Fruit fly (Drosophila melanogaster) whole organism, embryonic: Measurements from ENCODE around the gene Tmx3.

Experiments used
- B-H2 ChIP-seq: fragments of 200-800 bp; sonication (Bioruptor generic); optimal IDR thresholded peaks from 2 replicates; lab custom pipeline; 2018; ENCODE audit warnings: missing biosample characterization, mild to moderate bottlenecking, missing genetic modification characterization
- BtbVII ChIP-seq: fragments of 200-800 bp; sonication (Bioruptor generic); optimal IDR thresholded peaks from 3 replicates; lab custom pipeline; 2017; ENCODE audit warnings: missing biosample characterization, mild to moderate bottlenecking, missing genetic modification characterization
- C15 ChIP-seq: fragments of 200-800 bp; sonication (Bioruptor generic); IDR thresholded peaks from 3 replicates; pipeline ENCODE4 v1.3.6; 2022; ENCODE audit warnings: missing biosample characterization, missing genetic modification characterization
- CG1024 ChIP-seq: fragments of 200-800 bp; sonication (Bioruptor generic); IDR thresholded peaks from 2 replicates; pipeline ENCODE4 v1.3.6; 2022; ENCODE audit warnings: missing biosample characterization, missing genetic modification characterization
- CG10267 ChIP-seq: fragments of 200-800 bp; sonication (Bioruptor generic); optimal IDR thresholded peaks from 2 replicates; lab custom pipeline; 2018; ENCODE audit warnings: missing biosample characterization, mild to moderate bottlenecking, missing genetic modification characterization, moderate library complexity
- CG12219 ChIP-seq: fragments of 200-800 bp; sonication (Bioruptor generic); optimal IDR thresholded peaks from 3 replicates; lab custom pipeline; 2018; ENCODE audit warnings: missing biosample characterization, mild to moderate bottlenecking, missing genetic modification characterization
- CG14014 ChIP-seq: fragments of 200-800 bp; sonication (Bioruptor generic); IDR thresholded peaks from 2 replicates; pipeline ENCODE4 v1.3.6; 2022; ENCODE audit warnings: missing biosample characterization, missing genetic modification characterization
- CG14965 ChIP-seq: fragments of 200-800 bp; sonication (Bioruptor generic); optimal IDR thresholded peaks from 2 replicates; lab custom pipeline; 2016; ENCODE audit warnings: missing biosample characterization, missing genetic modification characterization, borderline replicate concordance
- CG15479 ChIP-seq: fragments of 200-800 bp; sonication (Bioruptor generic); optimal IDR thresholded peaks from 3 replicates; lab custom pipeline; 2019; ENCODE audit warnings: missing biosample characterization, mild to moderate bottlenecking, missing genetic modification characterization, moderate library complexity
- CG4854 ChIP-seq: fragments of 200-800 bp; sonication (Bioruptor generic); optimal IDR thresholded peaks from 2 replicates; lab custom pipeline; 2016; ENCODE audit warnings: missing biosample characterization, missing genetic modification characterization, inconsistent platforms
- CG8089 ChIP-seq: fragments of 200-800 bp; sonication (Bioruptor generic); optimal IDR thresholded peaks from 3 replicates; lab custom pipeline; 2016; ENCODE audit warnings: missing biosample characterization, missing genetic modification characterization
- CG8290 ChIP-seq, 3 experiments: fragments of 200-800 bp; sonication (Bioruptor generic); optimal IDR thresholded peaks; 2 replicates each; lab custom pipeline; 2016 to 2019; ENCODE audit warnings: missing biosample characterization in 3 of 3, missing genetic modification characterization in 3 of 3, mild to moderate bottlenecking in 2 of 3, moderate library complexity in 1 of 3
- CTCF ChIP-seq: fragments of 200-800 bp; sonication (Bioruptor generic); optimal IDR thresholded peaks from 2 replicates; lab custom pipeline; 2017; ENCODE audit warnings: missing biosample characterization, mild to moderate bottlenecking, missing genetic modification characterization, moderate library complexity
- Dad ChIP-seq: fragments of 200-800 bp; sonication (Bioruptor generic); optimal IDR thresholded peaks from 3 replicates; lab custom pipeline; 2016; ENCODE audit warnings: missing biosample characterization, missing genetic modification characterization
- Dek ChIP-seq: fragments of 200-800 bp; sonication (Bioruptor generic); optimal IDR thresholded peaks from 3 replicates; lab custom pipeline; 2019; ENCODE audit warnings: missing biosample characterization, mild to moderate bottlenecking, missing genetic modification characterization, moderate library complexity
- Doc3 ChIP-seq: fragments of 200-800 bp; sonication (Bioruptor generic); IDR thresholded peaks from 3 replicates; pipeline ENCODE4 v1.3.6; 2022; ENCODE audit warnings: missing biosample characterization, missing genetic modification characterization; ENCODE audit not compliant: partially characterized antibody
- E2f1 ChIP-seq: fragments of 200-800 bp; sonication (Bioruptor generic); IDR thresholded peaks from 2 replicates; pipeline ENCODE4 v1.3.6; 2022; ENCODE audit warnings: missing biosample characterization, missing genetic modification characterization
- Ets97D ChIP-seq: fragments of 200-800 bp; sonication (Bioruptor generic); optimal IDR thresholded peaks from 3 replicates; lab custom pipeline; 2016; ENCODE audit warnings: missing biosample characterization, missing genetic modification characterization
- Fer2 ChIP-seq: fragments of 200-800 bp; sonication (Bioruptor generic); optimal IDR thresholded peaks from 2 replicates; lab custom pipeline; 2018; ENCODE audit warnings: missing biosample characterization, mild to moderate bottlenecking, missing genetic modification characterization, moderate library complexity
- HLH3B ChIP-seq: fragments of 200-800 bp; sonication (Bioruptor generic); IDR thresholded peaks from 2 replicates; pipeline ENCODE4 v1.3.6; 2022; ENCODE audit warnings: missing biosample characterization, missing genetic modification characterization
- Hsf ChIP-seq: fragments of 200-800 bp; sonication (Bioruptor generic); optimal IDR thresholded peaks from 3 replicates; lab custom pipeline; 2016; ENCODE audit warnings: missing biosample characterization, missing genetic modification characterization
- Myb ChIP-seq: fragments of 200-800 bp; sonication (Bioruptor generic); optimal IDR thresholded peaks from 2 replicates; lab custom pipeline; 2016; ENCODE audit warnings: missing biosample characterization, missing genetic modification characterization
- NFAT ChIP-seq: fragments of 200-800 bp; sonication (Bioruptor generic); IDR thresholded peaks from 2 replicates; pipeline ENCODE4 v1.3.6; 2022; ENCODE audit warnings: missing biosample characterization, missing genetic modification characterization
- Nf-YC ChIP-seq: fragments of 200-800 bp; optimal IDR thresholded peaks from 3 replicates; lab custom pipeline; 2019; ENCODE audit warnings: missing biosample characterization, mild to moderate bottlenecking, missing genetic modification characterization, moderate library complexity
- Oli ChIP-seq: fragments of 200-800 bp; sonication (Bioruptor generic); optimal IDR thresholded peaks from 2 replicates; lab custom pipeline; 2018; ENCODE audit warnings: missing biosample characterization, mild to moderate bottlenecking, missing genetic modification characterization, moderate library complexity
- Sox100B ChIP-seq: fragments of 200-800 bp; sonication (Bioruptor generic); optimal IDR thresholded peaks from 3 replicates; lab custom pipeline; 2018; ENCODE audit warnings: missing biosample characterization, mild to moderate bottlenecking, missing genetic modification characterization
- TFAM ChIP-seq: fragments of 200-800 bp; sonication (Bioruptor generic); optimal IDR thresholded peaks from 2 replicates; lab custom pipeline; 2017; ENCODE audit warnings: missing biosample characterization, missing genetic modification characterization, inconsistent platforms
- ab ChIP-seq: fragments of 200-800 bp; sonication (Bioruptor generic); optimal IDR thresholded peaks from 2 replicates; lab custom pipeline; 2016; ENCODE audit warnings: missing biosample characterization, missing genetic modification characterization
- ac ChIP-seq: fragments of 200-800 bp; sonication (Bioruptor generic); optimal IDR thresholded peaks from 3 replicates; lab custom pipeline; 2017; ENCODE audit warnings: missing biosample characterization, mild to moderate bottlenecking, missing genetic modification characterization
- ap ChIP-seq: fragments of 200-800 bp; sonication (Bioruptor generic); IDR thresholded peaks from 2 replicates; pipeline ENCODE4 v1.3.6; 2022; ENCODE audit warnings: missing biosample characterization, missing genetic modification characterization
- cas ChIP-seq: fragments of 200-800 bp; sonication (Bioruptor generic); IDR thresholded peaks from 2 replicates; pipeline ENCODE4 v1.3.6; 2022; ENCODE audit warnings: missing biosample characterization, missing genetic modification characterization
- cg ChIP-seq: fragments of 200-800 bp; sonication (Bioruptor generic); optimal IDR thresholded peaks from 3 replicates; lab custom pipeline; 2019; ENCODE audit warnings: missing biosample characterization, mild to moderate bottlenecking, missing genetic modification characterization, moderate library complexity
- chn ChIP-seq: fragments of 200-800 bp; sonication (Bioruptor generic); optimal IDR thresholded peaks from 2 replicates; lab custom pipeline; 2016; ENCODE audit warnings: missing biosample characterization, missing genetic modification characterization
- crol ChIP-seq: fragments of 200-800 bp; sonication (Bioruptor generic); IDR thresholded peaks from 2 replicates; pipeline ENCODE4 v1.3.6; 2022; ENCODE audit warnings: missing biosample characterization, missing genetic modification characterization
- da ChIP-seq: fragments of 200-800 bp; sonication (Bioruptor generic); optimal IDR thresholded peaks from 2 replicates; lab custom pipeline; 2016; ENCODE audit warnings: missing biosample characterization, missing genetic modification characterization
- dmrt11E ChIP-seq: fragments of 200-800 bp; sonication (Bioruptor generic); optimal IDR thresholded peaks from 3 replicates; lab custom pipeline; 2018; ENCODE audit warnings: missing biosample characterization, mild to moderate bottlenecking, missing genetic modification characterization, moderate library complexity
- eve ChIP-seq, 2 experiments: fragments of >200 bp; optimal IDR thresholded peaks; 2 replicates each; lab custom pipeline; 2017; ENCODE audit warnings: missing biosample characterization in 2 of 2, missing genetic modification characterization in 2 of 2
- gt ChIP-seq: fragments of 200-800 bp; sonication (Bioruptor generic); IDR thresholded peaks from 2 replicates; pipeline ENCODE4 v1.3.6; 2022; ENCODE audit warnings: missing biosample characterization, missing genetic modification characterization
- kni ChIP-seq: fragments of 200-800 bp; sonication (Bioruptor generic); optimal IDR thresholded peaks from 3 replicates; lab custom pipeline; 2017; ENCODE audit warnings: mild to moderate bottlenecking, missing biosample characterization, missing genetic modification reagents, missing genetic modification characterization
- knrl ChIP-seq: fragments of 200-800 bp; sonication (Bioruptor generic); IDR thresholded peaks from 3 replicates; pipeline ENCODE4 v1.3.6; 2022; ENCODE audit warnings: missing biosample characterization, missing genetic modification characterization; ENCODE audit not compliant: partially characterized antibody
- lab ChIP-seq: fragments of 200-800 bp; sonication (Bioruptor generic); optimal IDR thresholded peaks from 3 replicates; lab custom pipeline; 2017; ENCODE audit warnings: missing biosample characterization, missing genetic modification characterization, mild to moderate bottlenecking, moderate library complexity, missing genetic modification reagents
- pnt ChIP-seq: fragments of 200-800 bp; sonication (Bioruptor generic); optimal IDR thresholded peaks from 3 replicates; lab custom pipeline; 2016; ENCODE audit warnings: missing biosample characterization, missing genetic modification characterization
- pzg ChIP-seq: fragments of 200-800 bp; sonication (Bioruptor generic); optimal IDR thresholded peaks from 3 replicates; lab custom pipeline; 2018; ENCODE audit warnings: missing biosample characterization, mild to moderate bottlenecking, missing genetic modification characterization, moderate library complexity
- ranshi ChIP-seq: fragments of 200-800 bp; sonication (Bioruptor generic); IDR thresholded peaks from 2 replicates; pipeline ENCODE4 v1.3.6; 2022; ENCODE audit warnings: missing biosample characterization, missing genetic modification characterization
- scrt ChIP-seq: fragments of 200-800 bp; sonication (Bioruptor generic); optimal IDR thresholded peaks from 2 replicates; lab custom pipeline; 2018; ENCODE audit warnings: missing biosample characterization, mild to moderate bottlenecking, missing genetic modification characterization, moderate library complexity
- sima ChIP-seq: fragments of 200-800 bp; sonication (Bioruptor generic); optimal IDR thresholded peaks from 2 replicates; lab custom pipeline; 2016; ENCODE audit warnings: missing biosample characterization, missing genetic modification characterization
- slou ChIP-seq: fragments of 200-800 bp; sonication (Bioruptor generic); optimal IDR thresholded peaks from 3 replicates; lab custom pipeline; 2016; ENCODE audit warnings: missing biosample characterization, missing genetic modification characterization
- wek ChIP-seq: fragments of 200-800 bp; sonication (Bioruptor generic); optimal IDR thresholded peaks from 3 replicates; lab custom pipeline; 2018; ENCODE audit warnings: missing biosample characterization, mild to moderate bottlenecking, missing genetic modification characterization, moderate library complexity
- yki ChIP-seq: fragments of >200 bp; optimal IDR thresholded peaks from 3 replicates; lab custom pipeline; 2018
- z ChIP-seq: fragments of 200-800 bp; sonication (Bioruptor generic); IDR thresholded peaks from 3 replicates; pipeline ENCODE4 v1.3.6; 2022; ENCODE audit warnings: missing biosample characterization, missing genetic modification characterization
- zen ChIP-seq: fragments of 200-800 bp; sonication (Bioruptor generic); optimal IDR thresholded peaks from 3 replicates; lab custom pipeline; 2018; ENCODE audit warnings: missing biosample characterization, mild to moderate bottlenecking, missing genetic modification characterization, moderate library complexity

Tmx3 gene

DNA sequence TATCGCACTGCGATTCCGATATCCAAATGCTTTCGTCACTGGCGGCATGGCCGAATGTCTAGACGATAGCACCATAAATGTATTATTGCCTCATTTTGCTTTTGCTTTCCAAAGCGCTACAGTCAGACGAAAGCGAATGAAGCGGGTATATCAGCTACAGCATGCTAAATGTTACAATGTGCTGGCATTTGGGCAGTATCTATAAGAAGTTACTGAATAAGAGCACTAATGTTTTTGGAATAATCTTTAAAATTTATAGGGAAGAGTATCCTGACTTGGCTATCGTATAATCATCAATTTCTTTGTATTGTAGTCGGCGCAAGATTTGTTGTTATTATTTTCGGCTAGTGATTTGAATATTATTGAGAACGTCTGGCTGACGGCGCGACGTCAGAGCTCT, 25.7 kb upstream of the Tmx3 start (continued):
- TF ChIP-seq Ets97D (peak; percentile 51), da (GFP tag; lab: Kevin White, UChicago) (no peak), CG14965 (GFP tag; lab: Kevin White, UChicago) (peak; percentile 12), ac (no peak), pnt (peak; percentile 79), pzg (GFP tag; lab: Kevin White, UChicago) (peak; percentile 4), eve (GFP tag; optimal IDR thresholded peaks at IDR 0.05; lab: Kevin White, UChicago) (peak in 1 of 2 experiments; percentile 35), scrt (peak; percentile 72), kni (no peak), zen (tag; lab: Kevin White, UChicago) (no peak), sima (GFP tag; lab: Kevin White, UChicago) (no peak), E2f1 (GFP tag; lab: Robert Waterston, UW) (peak; percentile 75), crol (no peak), slou (peak; percentile 30), wek (GFP tag; lab: Kevin White, UChicago) (no peak), ab (GFP tag; lab: Kevin White, UChicago) (peak; percentile 61), cas (peak; percentile 65; the same call in 1 of the 2 replicates), TFAM (GFP tag; lab: Kevin White, UChicago) (no peak), lab (GFP tag; lab: Kevin White, UChicago) (peak; percentile 93), Sox100B (GFP tag; lab: Kevin White, UChicago) (peak; percentile 58), C15 (GFP tag; lab: Robert Waterston, UW) (peak; percentile 45; the same call in 1 of the 3 replicates), Doc3 (GFP tag; lab: Robert Waterston, UW) (no peak), CG8089 (peak; percentile 32), dmrt11E (tag; lab: Kevin White, UChicago) (no peak), CG15479 (GFP tag; lab: Kevin White, UChicago) (no peak), CG12219 (GFP tag; lab: Kevin White, UChicago) (peak; percentile 79), Fer2 (tag; lab: Kevin White, UChicago) (peak; percentile 53), CG8290 (GFP tag; optimal IDR thresholded peaks at IDR 0.05; lab: Kevin White, UChicago) (no peak), CG8290 (tag; optimal IDR thresholded peaks at IDR 0.05; lab: Kevin White, UChicago) (peak in 1 of 2 experiments; percentile 94), Oli (tag; lab: Kevin White, UChicago) (peak; percentile 73), Dad (GFP tag; lab: Kevin White, UChicago) (peak; percentile 72), BtbVII (GFP tag; lab: Kevin White, UChicago) (peak; percentile 73), CG10267 (tag; lab: Kevin White, UChicago) (peak; percentile 43), ranshi (GFP tag; lab: Robert Waterston, UW) (peak; percentile 89), chn (peak; percentile 57), CG1024 (GFP tag; lab: Robert Waterston, UW) (peak; percentile 66), Nf-YC (tag; lab: Kevin White, UChicago) (peak; percentile 0), cg (GFP tag; lab: Kevin White, UChicago) (no peak), knrl (GFP tag; lab: Robert Waterston, UW) (no peak), B-H2 (GFP tag; lab: Kevin White, UChicago) (no peak), CTCF (GFP tag; lab: Kevin White, UChicago) (peak; percentile 15), NFAT (GFP tag; lab: Robert Waterston, UW) (peak; percentile 87), CG14014 (GFP tag; lab: Robert Waterston, UW) (peak; percentile 88), ap (GFP tag; lab: Robert Waterston, UW) (peak; percentile 64; the same call in 1 of the 2 replicates), yki (lab: Kevin White, UChicago) (no peak), z (no peak), Dek (tag; lab: Kevin White, UChicago) (peak; percentile 81), Hsf (GFP tag; lab: Kevin White, UChicago) (peak; percentile 78), HLH3B (GFP tag; lab: Robert Waterston, UW) (peak; percentile 80), gt (0 out of 2 replicates have a peak, but pooled peaks have one; percentile 30), CG4854 (GFP tag; lab: Kevin White, UChicago) (peak; percentile 58), Myb (GFP tag; lab: Kevin White, UChicago) (peak; percentile 72)
